Worm (Caenorhabditis elegans) whole organism, late embryonic: ENCODE measurements around the gene plep-1.

Source experiments
- ceh-48 ChIP-seq: sonication (generic microtip); optimal IDR thresholded peaks from 2 replicates; lab custom pipeline; 2016; ENCODE audit warnings: missing genetic modification characterization, inconsistent platforms, missing compliant biosample characterization
- ceh-6 ChIP-seq: fragments of 200-800 bp; sonication (Bioruptor generic); optimal IDR thresholded peaks from 2 replicates; lab custom pipeline; 2018; ENCODE audit warnings: mild to moderate bottlenecking, missing genetic modification characterization, missing compliant biosample characterization
- che-1 ChIP-seq: sonication (generic microtip); optimal IDR thresholded peaks from 2 replicates; lab custom pipeline; 2016; ENCODE audit warnings: mild to moderate bottlenecking, missing genetic modification characterization, missing compliant biosample characterization
- dmd-4 ChIP-seq: sonication (generic microtip); optimal IDR thresholded peaks from 2 replicates; lab custom pipeline; 2016; ENCODE audit warnings: borderline replicate concordance, missing genetic modification characterization, missing compliant biosample characterization
- elt-4 ChIP-seq: sonication (generic microtip); optimal IDR thresholded peaks from 2 replicates; lab custom pipeline; 2016; ENCODE audit warnings: missing genetic modification characterization, missing compliant biosample characterization
- fkh-10 ChIP-seq: fragments of 150-350 bp; optimal IDR thresholded peaks from 2 replicates; lab custom pipeline; 2014; ENCODE audit warnings: missing biosample characterization, missing genetic modification reagents, missing genetic modification characterization
- lim-6 ChIP-seq: sonication (generic microtip); optimal IDR thresholded peaks from 2 replicates; lab custom pipeline; 2016; ENCODE audit warnings: missing genetic modification characterization, missing compliant biosample characterization
- lin-11 ChIP-seq: fragments of 200-800 bp; sonication (Bioruptor generic); optimal IDR thresholded peaks from 2 replicates; lab custom pipeline; 2018; ENCODE audit warnings: mild to moderate bottlenecking, missing genetic modification characterization, missing compliant biosample characterization
- nfya-1 ChIP-seq: sonication (generic microtip); optimal IDR thresholded peaks from 2 replicates; lab custom pipeline; 2017; ENCODE audit warnings: missing genetic modification characterization, mild to moderate bottlenecking, missing compliant biosample characterization, antibody characterized with exemption, moderate library complexity
- nhr-11 ChIP-seq: fragments of 150-350 bp; optimal IDR thresholded peaks from 2 replicates; lab custom pipeline; 2014; ENCODE audit warnings: missing biosample characterization, missing genetic modification characterization
- nhr-232 ChIP-seq: sonication (generic microtip); optimal IDR thresholded peaks from 2 replicates; lab custom pipeline; 2016; ENCODE audit warnings: missing genetic modification characterization, missing compliant biosample characterization
- pax-1 ChIP-seq: fragments of 150-350 bp; optimal IDR thresholded peaks from 2 replicates; lab custom pipeline; 2014; ENCODE audit warnings: missing biosample characterization, missing genetic modification characterization
- pqm-1 ChIP-seq: sonication (generic microtip); optimal IDR thresholded peaks from 2 replicates; lab custom pipeline; 2016; ENCODE audit warnings: missing genetic modification characterization, missing compliant biosample characterization
- tbx-2 ChIP-seq: sonication (generic microtip); optimal IDR thresholded peaks from 2 replicates; lab custom pipeline; 2016; ENCODE audit warnings: missing genetic modification characterization, missing compliant biosample characterization

ce11 chrII:4321766-4322165 is 9.8 kb upstream of the plep-1 start, which contains the start of gene Y52E8A.1:
- TF ChIP-seq ceh-6 (GFP tag; lab: Kevin White, UChicago) (no peak), elt-4 (tag; lab: Kevin White, UChicago) (no peak), lim-6 (tag; lab: Kevin White, UChicago) (no peak), tbx-2 (no peak), dmd-4 (tag; lab: Kevin White, UChicago) (no peak), nhr-232 (tag; lab: Kevin White, UChicago) (no peak), nhr-11 (tag; lab: Kevin White, UChicago) (no peak), ceh-48 (tag; lab: Kevin White, UChicago) (no peak), fkh-10 (no peak), pax-1 (no peak), nfya-1 (no peak), pqm-1 (tag; lab: Kevin White, UChicago) (no peak), che-1 (tag; lab: Kevin White, UChicago) (no peak), lin-11 (tag; lab: Kevin White, UChicago) (no peak)
